Fruit fly (Drosophila melanogaster) whole organism, embryonic: ENCODE results near the gene dUTPase.

ENCODE experiments used
- ATbp ChIP-seq: fragments of 200-800 bp; sonication (Bioruptor generic); optimal IDR thresholded peaks from 2 replicates; lab custom pipeline; 2017; ENCODE audit warnings: missing biosample characterization, mild to moderate bottlenecking, missing genetic modification characterization, missing genetic modification reagents
- Ada2b ChIP-seq: fragments of 200-800 bp; sonication (Bioruptor generic); IDR thresholded peaks from 2 replicates; pipeline ENCODE4 v1.3.6; 2022; ENCODE audit warnings: missing biosample characterization, missing genetic modification characterization
- Atf3 ChIP-seq: fragments of 200-800 bp; sonication (Bioruptor generic); optimal IDR thresholded peaks from 3 replicates; lab custom pipeline; 2016; ENCODE audit warnings: missing biosample characterization, missing genetic modification characterization
- B-H2 ChIP-seq: fragments of 200-800 bp; sonication (Bioruptor generic); optimal IDR thresholded peaks from 2 replicates; lab custom pipeline; 2018; ENCODE audit warnings: missing biosample characterization, mild to moderate bottlenecking, missing genetic modification characterization
- CG10462 ChIP-seq: fragments of 200-800 bp; sonication (Bioruptor generic); optimal IDR thresholded peaks from 2 replicates; lab custom pipeline; 2016; ENCODE audit warnings: missing biosample characterization, missing genetic modification characterization
- CG12744 ChIP-seq: fragments of 200-800 bp; sonication (Bioruptor generic); optimal IDR thresholded peaks from 2 replicates; lab custom pipeline; 2016; ENCODE audit warnings: missing biosample characterization, missing genetic modification characterization
- CG14014 ChIP-seq: fragments of 200-800 bp; sonication (Bioruptor generic); IDR thresholded peaks from 2 replicates; pipeline ENCODE4 v1.3.6; 2022; ENCODE audit warnings: missing biosample characterization, missing genetic modification characterization
- CG15269 ChIP-seq: fragments of 200-800 bp; sonication (Bioruptor generic); optimal IDR thresholded peaks from 2 replicates; lab custom pipeline; 2018; ENCODE audit warnings: missing biosample characterization, mild to moderate bottlenecking, missing genetic modification characterization, moderate library complexity
- CG17359 ChIP-seq: fragments of 200-800 bp; sonication (Bioruptor generic); optimal IDR thresholded peaks from 3 replicates; lab custom pipeline; 2018; ENCODE audit warnings: missing biosample characterization, mild to moderate bottlenecking, missing genetic modification characterization, moderate library complexity
- CG17829 ChIP-seq: fragments of 200-800 bp; optimal IDR thresholded peaks from 2 replicates; lab custom pipeline; 2019; ENCODE audit warnings: missing biosample characterization, mild to moderate bottlenecking, missing genetic modification characterization, moderate library complexity
- CG30020 ChIP-seq: fragments of 200-800 bp; optimal IDR thresholded peaks from 2 replicates; lab custom pipeline; 2019; ENCODE audit warnings: missing biosample characterization, mild to moderate bottlenecking, missing genetic modification characterization, moderate library complexity
- CG31441 ChIP-seq: fragments of 200-800 bp; sonication (Bioruptor generic); IDR thresholded peaks from 2 replicates; pipeline ENCODE4 v1.3.6; 2022; ENCODE audit warnings: missing biosample characterization, missing genetic modification characterization
- CG3163 ChIP-seq: fragments of 200-800 bp; sonication (Bioruptor generic); optimal IDR thresholded peaks from 3 replicates; lab custom pipeline; 2016; ENCODE audit warnings: missing biosample characterization, missing genetic modification characterization
- CG33213 ChIP-seq: fragments of 200-800 bp; sonication (Bioruptor generic); optimal IDR thresholded peaks from 3 replicates; lab custom pipeline; 2016; ENCODE audit warnings: missing biosample characterization, missing genetic modification characterization
- CG33557 ChIP-seq: fragments of 200-800 bp; sonication (Bioruptor generic); optimal IDR thresholded peaks from 2 replicates; lab custom pipeline; 2019; ENCODE audit warnings: missing biosample characterization, mild to moderate bottlenecking, missing genetic modification characterization, moderate library complexity
- CG4424 ChIP-seq: fragments of 200-800 bp; sonication (Bioruptor generic); optimal IDR thresholded peaks from 3 replicates; lab custom pipeline; 2016; ENCODE audit warnings: missing biosample characterization, missing genetic modification characterization
- CG4617 ChIP-seq: fragments of 200-800 bp; sonication (Bioruptor generic); optimal IDR thresholded peaks from 3 replicates; lab custom pipeline; 2016; ENCODE audit warnings: missing biosample characterization, missing genetic modification characterization, borderline replicate concordance
- CG4707 ChIP-seq: fragments of 200-800 bp; sonication (Bioruptor generic); optimal IDR thresholded peaks from 2 replicates; lab custom pipeline; 2018; ENCODE audit warnings: missing biosample characterization, mild to moderate bottlenecking, missing genetic modification characterization, moderate library complexity
- CG7963 ChIP-seq: fragments of 200-800 bp; sonication (Bioruptor generic); IDR thresholded peaks from 3 replicates; pipeline ENCODE4 v1.3.6; 2022; ENCODE audit warnings: missing biosample characterization, missing genetic modification characterization; ENCODE audit not compliant: partially characterized antibody
- CG8478 ChIP-seq: fragments of >200 bp; optimal IDR thresholded peaks from 2 replicates; lab custom pipeline; 2018
- CG9437 ChIP-seq: fragments of 200-800 bp; sonication (Bioruptor generic); optimal IDR thresholded peaks from 2 replicates; lab custom pipeline; 2018; ENCODE audit warnings: missing biosample characterization, mild to moderate bottlenecking, missing genetic modification characterization
- CG9797 ChIP-seq: fragments of 200-800 bp; sonication (Bioruptor generic); optimal IDR thresholded peaks from 3 replicates; lab custom pipeline; 2018; ENCODE audit warnings: missing biosample characterization, mild to moderate bottlenecking, missing genetic modification characterization
- Dip2 ChIP-seq: fragments of 200-800 bp; sonication (Bioruptor generic); IDR thresholded peaks from 2 replicates; pipeline ENCODE4 v1.3.6; 2022; ENCODE audit warnings: missing biosample characterization, missing genetic modification characterization
- Doc2 ChIP-seq: fragments of 200-800 bp; sonication (Bioruptor generic); IDR thresholded peaks from 2 replicates; pipeline ENCODE4 v1.3.6; 2022; ENCODE audit warnings: missing biosample characterization, missing genetic modification characterization
- Dref ChIP-seq: fragments of 200-800 bp; sonication (Bioruptor generic); IDR thresholded peaks from 2 replicates; pipeline ENCODE4 v1.3.6; 2022; ENCODE audit warnings: missing biosample characterization, missing genetic modification characterization
- Gug ChIP-seq: fragments of 200-800 bp; sonication (Bioruptor generic); IDR thresholded peaks from 4 replicates; pipeline ENCODE4 v1.3.6; 2022; ENCODE audit warnings: missing biosample characterization, missing genetic modification characterization
- HmgD ChIP-seq: fragments of 200-800 bp; sonication (Bioruptor generic); optimal IDR thresholded peaks from 3 replicates; lab custom pipeline; 2016; ENCODE audit warnings: missing biosample characterization, missing genetic modification characterization
- Hmx ChIP-seq: fragments of 200-800 bp; sonication (Bioruptor generic); optimal IDR thresholded peaks from 2 replicates; lab custom pipeline; 2016; ENCODE audit warnings: missing biosample characterization, missing genetic modification characterization
- Hr3 ChIP-seq: fragments of 200-800 bp; sonication (Bioruptor generic); optimal IDR thresholded peaks from 3 replicates; lab custom pipeline; 2016; ENCODE audit warnings: missing biosample characterization, missing genetic modification characterization
- Kr ChIP-seq: fragments of 200-800 bp; sonication (Bioruptor generic); optimal IDR thresholded peaks from 2 replicates; lab custom pipeline; 2017; ENCODE audit warnings: missing biosample characterization, mild to moderate bottlenecking, missing genetic modification characterization
- Lhr ChIP-seq: fragments of 200-800 bp; sonication (Bioruptor generic); optimal IDR thresholded peaks from 3 replicates; lab custom pipeline; 2017; ENCODE audit warnings: mild to moderate bottlenecking, missing biosample characterization, missing genetic modification reagents, missing genetic modification characterization
- MBD-R2 ChIP-seq: fragments of 200-800 bp; sonication (Bioruptor generic); IDR thresholded peaks from 2 replicates; pipeline ENCODE4 v1.3.6; 2022; ENCODE audit warnings: missing biosample characterization, missing genetic modification characterization
- NC2α ChIP-seq: fragments of 200-800 bp; sonication (Bioruptor generic); optimal IDR thresholded peaks from 2 replicates; lab custom pipeline; 2016; ENCODE audit warnings: missing biosample characterization, missing genetic modification characterization
- Neu2 ChIP-seq: fragments of 200-800 bp; sonication (Bioruptor generic); optimal IDR thresholded peaks from 3 replicates; lab custom pipeline; 2016; ENCODE audit warnings: missing biosample characterization, missing genetic modification characterization, borderline replicate concordance
- Sin3A ChIP-seq: fragments of >200 bp; optimal IDR thresholded peaks from 2 replicates; lab custom pipeline; 2018
- Xrp1 ChIP-seq: fragments of 200-800 bp; sonication (Bioruptor generic); IDR thresholded peaks from 2 replicates; pipeline ENCODE4 v1.3.6; 2022; ENCODE audit warnings: missing biosample characterization, missing genetic modification characterization
- ac ChIP-seq: fragments of 200-800 bp; sonication (Bioruptor generic); optimal IDR thresholded peaks from 3 replicates; lab custom pipeline; 2017; ENCODE audit warnings: missing biosample characterization, mild to moderate bottlenecking, missing genetic modification characterization
- caup ChIP-seq: fragments of 200-800 bp; sonication (Bioruptor generic); optimal IDR thresholded peaks from 3 replicates; lab custom pipeline; 2017; ENCODE audit warnings: missing biosample characterization, mild to moderate bottlenecking, missing genetic modification characterization, moderate library complexity; ENCODE audit not compliant: severe bottlenecking
- chif ChIP-seq, 2 experiments: fragments of 200-800 bp; sonication (Bioruptor generic); optimal IDR thresholded peaks; 3 replicates each; lab custom pipeline; 2016; ENCODE audit warnings: missing biosample characterization in 2 of 2, missing genetic modification characterization in 2 of 2
- dm ChIP-seq: fragments of 200-800 bp; sonication (Bioruptor generic); optimal IDR thresholded peaks from 3 replicates; lab custom pipeline; 2016; ENCODE audit warnings: missing biosample characterization, missing genetic modification characterization
- en ChIP-seq: fragments of 200-800 bp; sonication (Bioruptor generic); optimal IDR thresholded peaks from 2 replicates; lab custom pipeline; 2016; ENCODE audit warnings: missing biosample characterization, missing genetic modification characterization
- eve ChIP-seq, 2 experiments: fragments of >200 bp; optimal IDR thresholded peaks; 2 replicates each; lab custom pipeline; 2017; ENCODE audit warnings: missing biosample characterization in 2 of 2, missing genetic modification characterization in 2 of 2
- gro ChIP-seq: fragments of 200-800 bp; sonication (Bioruptor generic); optimal IDR thresholded peaks from 2 replicates; lab custom pipeline; 2016; ENCODE audit warnings: missing biosample characterization, missing genetic modification characterization
- hbn ChIP-seq: fragments of 200-800 bp; sonication (Bioruptor generic); IDR thresholded peaks from 2 replicates; pipeline ENCODE4 v1.3.6; 2022; ENCODE audit warnings: missing biosample characterization, missing genetic modification characterization; ENCODE audit not compliant: partially characterized antibody
- kay ChIP-seq: fragments of 200-800 bp; sonication (Bioruptor generic); optimal IDR thresholded peaks from 2 replicates; lab custom pipeline; 2016; ENCODE audit warnings: missing biosample characterization, missing genetic modification characterization
- lola ChIP-seq, 3 experiments: fragments of >200 bp in 2 of 3; fragments of 200-800 bp in 1 of 3; sonication (Bioruptor generic) in 1 of 3; optimal IDR thresholded peaks; 2 replicates each; lab custom pipeline; 2017 to 2019; ENCODE audit warnings: missing biosample characterization in 3 of 3, missing genetic modification characterization in 3 of 3, mild to moderate bottlenecking in 1 of 3, moderate library complexity in 1 of 3
- otp ChIP-seq: fragments of 200-800 bp; sonication (Bioruptor generic); IDR thresholded peaks from 3 replicates; pipeline ENCODE4, ENCODE4 v1.3.6; 2022; ENCODE audit warnings: missing biosample characterization, missing genetic modification characterization
- ranshi ChIP-seq: fragments of 200-800 bp; sonication (Bioruptor generic); IDR thresholded peaks from 2 replicates; pipeline ENCODE4 v1.3.6; 2022; ENCODE audit warnings: missing biosample characterization, missing genetic modification characterization
- seq ChIP-seq: fragments of 200-800 bp; sonication (Bioruptor generic); IDR thresholded peaks from 2 replicates; pipeline ENCODE4 v1.3.6; 2022; ENCODE audit warnings: missing biosample characterization, missing genetic modification characterization
- slp2 ChIP-seq: fragments of 200-800 bp; sonication (Bioruptor generic); optimal IDR thresholded peaks from 2 replicates; lab custom pipeline; 2016; ENCODE audit warnings: missing biosample characterization, missing genetic modification characterization
- twi ChIP-seq: fragments of 200-800 bp; optimal IDR thresholded peaks from 2 replicates; lab custom pipeline; 2019; ENCODE audit warnings: missing biosample characterization, mild to moderate bottlenecking, missing genetic modification characterization, moderate library complexity

dUTPase gene

DNA sequence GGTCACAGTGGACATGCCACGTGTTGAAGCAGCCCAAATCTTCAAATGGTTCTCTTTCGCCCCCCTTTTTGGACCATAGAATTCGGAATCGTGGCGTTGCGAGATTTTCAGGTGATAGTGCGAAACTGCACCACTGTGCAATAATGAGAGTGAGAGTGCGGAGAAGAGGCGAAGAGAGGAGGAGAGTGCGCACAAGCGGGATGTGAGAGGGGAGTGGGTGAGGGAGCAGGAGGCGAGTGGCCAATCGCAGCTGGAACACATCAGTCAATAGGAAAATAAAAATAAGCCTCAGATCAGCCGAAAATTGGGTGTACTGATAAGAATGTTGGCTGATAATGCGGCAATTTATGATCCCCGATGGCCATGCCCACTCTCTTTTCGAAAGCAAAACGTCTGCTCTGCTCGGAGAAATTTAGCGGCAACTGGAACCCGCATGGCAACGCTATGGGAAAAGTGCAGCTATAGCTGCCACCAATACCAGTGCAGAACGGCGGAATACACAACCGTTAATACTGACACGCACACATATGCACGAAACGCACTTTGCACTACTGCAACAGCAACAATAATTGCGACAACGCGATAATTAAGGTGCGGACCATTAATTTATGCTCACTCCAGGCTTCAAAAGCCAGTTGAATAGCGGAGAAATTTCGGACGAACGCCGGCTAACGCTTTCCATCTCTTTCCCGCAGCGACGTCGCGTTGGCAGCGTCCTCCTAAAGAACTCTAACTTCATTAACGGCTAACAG, 43.7 kb upstream of the dUTPase start (continued):
- TF ChIP-seq Doc2 (GFP tag; lab: Robert Waterston, UW): no peak
- TF ChIP-seq en (GFP tag; lab: Kevin White, UChicago): no peak
- peak; percentile 66 for TF ChIP-seq dm (GFP tag; lab: Kevin White, UChicago)
- TF ChIP-seq CG14014 (GFP tag; lab: Robert Waterston, UW): no peak
- no peak for TF ChIP-seq CG3163 (GFP tag; lab: Kevin White, UChicago)
- no peak for TF ChIP-seq Dip2 (GFP tag; lab: Robert Waterston, UW)
- TF ChIP-seq CG30020: no peak
- no peak for TF ChIP-seq Lhr (GFP tag; lab: Kevin White, UChicago)
- no peak for TF ChIP-seq ranshi (GFP tag; lab: Robert Waterston, UW)
- no peak for TF ChIP-seq gro (GFP tag; lab: Kevin White, UChicago)
- peak; percentile 6 for TF ChIP-seq NC2α (GFP tag; lab: Kevin White, UChicago)
- TF ChIP-seq Hmx (GFP tag; lab: Kevin White, UChicago): no peak
- no peak for TF ChIP-seq kay (GFP tag; lab: Kevin White, UChicago)
- TF ChIP-seq CG17829 (tag; lab: Kevin White, UChicago): no peak
- no peak for TF ChIP-seq Neu2 (GFP tag; lab: Kevin White, UChicago)
- no peak for TF ChIP-seq CG9797 (GFP tag; lab: Kevin White, UChicago)
- TF ChIP-seq CG33557: no peak
- TF ChIP-seq CG8478 (lab: Kevin White, UChicago): no peak
- no peak for TF ChIP-seq Hr3 (GFP tag; lab: Kevin White, UChicago)
- no peak for TF ChIP-seq Kr (GFP tag; lab: Kevin White, UChicago)
- TF ChIP-seq CG7963 (GFP tag; lab: Robert Waterston, UW): 0 out of 3 replicates have a peak, but pooled peaks have one; percentile 9
- no peak for TF ChIP-seq CG4424 (GFP tag; lab: Kevin White, UChicago)
- no peak for TF ChIP-seq ATbp
- TF ChIP-seq eve (GFP tag; optimal IDR thresholded peaks at IDR 0.05; lab: Kevin White, UChicago): no peak
- no peak for TF ChIP-seq twi
- TF ChIP-seq CG31441 (GFP tag; lab: Robert Waterston, UW): no peak; the same call in 1 of the 2 replicates
- no peak for TF ChIP-seq HmgD (GFP tag; lab: Kevin White, UChicago)
- no peak for TF ChIP-seq Xrp1 (GFP tag; lab: Robert Waterston, UW)
- TF ChIP-seq otp (GFP tag; lab: Robert Waterston, UW): 0 out of 3 replicates have a peak, but pooled peaks have one; percentile 24
- TF ChIP-seq hbn: 0 out of 2 replicates have a peak, but pooled peaks have one; percentile 10
- TF ChIP-seq Dref (GFP tag; lab: Robert Waterston, UW): no peak
- no peak for TF ChIP-seq MBD-R2 (GFP tag; lab: Robert Waterston, UW)
- TF ChIP-seq slp2: no peak
- TF ChIP-seq ac (GFP tag; lab: Kevin White, UChicago): no peak
- no peak for TF ChIP-seq Ada2b (GFP tag; lab: Robert Waterston, UW)
- TF ChIP-seq Atf3 (GFP tag; lab: Kevin White, UChicago): no peak
- no peak for TF ChIP-seq lola (GFP tag; optimal IDR thresholded peaks at IDR 0.05; lab: Kevin White, UChicago)
- TF ChIP-seq caup (GFP tag; lab: Kevin White, UChicago): no peak
- TF ChIP-seq Gug (GFP tag; lab: Robert Waterston, UW): no peak
- TF ChIP-seq Sin3A: peak; percentile 4
- no peak for TF ChIP-seq chif (GFP tag; optimal IDR thresholded peaks at IDR 0.05; lab: Kevin White, UChicago)
- no peak for TF ChIP-seq CG10462 (GFP tag; lab: Kevin White, UChicago)
- peak; percentile 79 for TF ChIP-seq CG4617 (GFP tag; lab: Kevin White, UChicago)
- peak; percentile 96 for TF ChIP-seq CG4707 (GFP tag; lab: Kevin White, UChicago)
- peak; percentile 17 for TF ChIP-seq CG17359
- TF ChIP-seq CG33213 (GFP tag; lab: Kevin White, UChicago): peak; percentile 1
- TF ChIP-seq CG12744 (GFP tag; lab: Kevin White, UChicago): no peak
- no peak for TF ChIP-seq CG15269 (tag; lab: Kevin White, UChicago)
- no peak for TF ChIP-seq B-H2
- no peak for TF ChIP-seq CG9437 (GFP tag; lab: Kevin White, UChicago)
- TF ChIP-seq seq (GFP tag; lab: Robert Waterston, UW): no peak
